Worm (Caenorhabditis elegans): ENCODE results near the gene F38B6.6.

- TF ChIP-seq nfya-1 (tag; optimal IDR thresholded peaks at IDR 0.05): no peak
- no peak for TF ChIP-seq npax-4 (tag; optimal IDR thresholded peaks at IDR 0.05)
- TF ChIP-seq ceh-18 (tag; optimal IDR thresholded peaks at IDR 0.05): no peak
- TF ChIP-seq T23F11.4 (GFP tag; optimal IDR thresholded peaks at IDR 0.05): no peak
- no peak for TF ChIP-seq pha-4 (tag; optimal IDR thresholded peaks at IDR 0.05)
These were observed 12.4 kb upstream of the F38B6.6 start, which contains the start of gene acr-2 for ce11 chrX:6702249-6702648.

Data from whole organism, late embryonic.